Worm (Caenorhabditis elegans) whole organism, young adult: Measurements from ENCODE around the gene T05C1.2.

Experiments
- B0035.1 ChIP-seq: sonication (generic microtip); optimal IDR thresholded peaks from 2 replicates; lab custom pipeline; 2016; ENCODE audit warnings: missing genetic modification characterization, mild to moderate bottlenecking, missing compliant biosample characterization, missing genotype, missing genetic modification reagents
- F39B2.1 ChIP-seq: fragments of 200-800 bp; sonication (Bioruptor generic); IDR thresholded peaks from 2 replicates; pipeline ENCODE4 v1.3.6; 2022; ENCODE audit warnings: missing genetic modification reagents, missing genetic modification characterization, missing compliant biosample characterization
- chd-7 ChIP-seq: sonication (generic microtip); optimal IDR thresholded peaks from 2 replicates; lab custom pipeline; 2016; ENCODE audit warnings: mild to moderate bottlenecking, missing genetic modification characterization, moderate library complexity, missing compliant biosample characterization
- dox-1 ChIP-seq: fragments of 200-800 bp; sonication (Bioruptor generic); IDR thresholded peaks from 2 replicates; pipeline ENCODE4 v1.3.6; 2022; ENCODE audit warnings: missing genetic modification reagents, missing genetic modification characterization, missing compliant biosample characterization
- hmg-1.2 ChIP-seq: fragments of 200-800 bp; sonication (Bioruptor generic); IDR thresholded peaks from 2 replicates; pipeline ENCODE4 v1.3.6; 2022; ENCODE audit warnings: missing genetic modification reagents, missing genetic modification characterization, missing compliant biosample characterization
- madf-10 ChIP-seq: sonication (generic microtip); optimal IDR thresholded peaks from 2 replicates; lab custom pipeline; 2016; ENCODE audit warnings: mild to moderate bottlenecking, missing genetic modification characterization, missing compliant biosample characterization
- nhr-179 ChIP-seq: sonication (generic microtip); optimal IDR thresholded peaks from 2 replicates; lab custom pipeline; 2016; ENCODE audit warnings: mild to moderate bottlenecking, missing genetic modification characterization, missing compliant biosample characterization
- rec-8 ChIP-seq, 2 experiments: sonication (generic microtip); optimal IDR thresholded peaks; 2 replicates each; lab custom pipeline; 2016; ENCODE audit warnings: mild to moderate bottlenecking in 2 of 2, missing genetic modification characterization in 2 of 2, missing genetic modification reagents in 2 of 2, missing genotype in 2 of 2, missing biosample characterization in 1 of 2, missing compliant biosample characterization in 1 of 2, moderate library complexity in 1 of 2
- tlf-1 ChIP-seq: fragments of 200-800 bp; sonication (Bioruptor generic); optimal IDR thresholded peaks from 2 replicates; lab custom pipeline; 2018; ENCODE audit warnings: mild to moderate bottlenecking, missing genetic modification characterization, missing compliant biosample characterization
- zim-3 ChIP-seq: sonication (generic microtip); optimal IDR thresholded peaks from 2 replicates; lab custom pipeline; 2017; ENCODE audit warnings: mild to moderate bottlenecking, missing genetic modification characterization, moderate library complexity, missing compliant biosample characterization

DNA sequence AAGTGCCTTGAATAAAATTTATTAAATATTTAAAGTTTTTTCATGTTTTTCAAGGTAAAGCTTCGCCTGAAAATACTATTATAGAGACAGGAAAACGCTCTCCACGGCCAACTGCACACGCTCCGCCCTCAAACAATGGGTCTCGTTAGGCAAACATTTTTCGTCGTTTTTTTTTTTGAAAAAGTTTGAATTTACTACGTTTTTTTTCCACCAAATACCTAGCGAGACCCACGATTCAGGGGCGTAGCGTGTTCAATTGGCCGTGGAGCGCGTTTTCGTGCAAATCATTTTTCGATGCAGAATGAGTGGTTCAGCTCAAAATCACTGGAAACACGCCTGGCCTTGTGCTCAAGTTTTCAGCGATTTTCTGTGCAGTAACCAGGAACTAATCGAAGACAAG is 14.1 kb downstream of the T05C1.2 start, which contains the start of gene W06B4.2:
- TF ChIP-seq dox-1 (GFP tag; lab: Robert Waterston, UW) (no peak), zim-3 (tag; lab: Kevin White, UChicago) (no peak), madf-10 (tag; lab: Kevin White, UChicago) (no peak), F39B2.1 (GFP tag; lab: Robert Waterston, UW) (no peak), tlf-1 (GFP tag; lab: Kevin White, UChicago) (no peak), rec-8 (tag; optimal IDR thresholded peaks at IDR 0.05; lab: Kevin White, UChicago) (no peak), hmg-1.2 (GFP tag; lab: Robert Waterston, UW) (no peak), nhr-179 (tag; lab: Kevin White, UChicago) (no peak), B0035.1 (no peak), chd-7 (tag; lab: Kevin White, UChicago) (no peak)
